Worm (Caenorhabditis elegans) whole organism, L4 larva: Measurements from ENCODE around the gene prp-9.

ENCODE experiments used
- D1046.2 ChIP-seq: fragments of 200-800 bp; sonication (Bioruptor generic); IDR thresholded peaks from 2 replicates; pipeline ENCODE4 v1.3.6; 2022; ENCODE audit warnings: missing genetic modification characterization, missing compliant biosample characterization
- F26F4.8 ChIP-seq: fragments of 200-800 bp; sonication (Bioruptor generic); conservative IDR thresholded peaks from 2 replicates; pipeline ENCODE4 v1.3.6; 2022; ENCODE audit warnings: missing genetic modification characterization, missing compliant biosample characterization
- F44E2.7 ChIP-seq: fragments of 200-800 bp; sonication (Bioruptor generic); IDR thresholded peaks from 2 replicates; pipeline ENCODE4 v2.1.2; 2022; ENCODE audit warnings: missing genetic modification characterization, missing compliant biosample characterization
- R02D3.7 ChIP-seq: fragments of 150-350 bp; sonication (generic microtip); optimal IDR thresholded peaks from 3 replicates; lab custom pipeline; 2014; ENCODE audit warnings: missing biosample characterization, missing genetic modification characterization
- T20F7.1 ChIP-seq: fragments of 200-800 bp; sonication (Bioruptor generic); optimal IDR thresholded peaks from 2 replicates; lab custom pipeline; 2018; ENCODE audit warnings: mild to moderate bottlenecking, missing genetic modification characterization, missing compliant biosample characterization
- ZK337.2 ChIP-seq: fragments of 200-800 bp; sonication (Bioruptor generic); IDR thresholded peaks from 2 replicates; pipeline ENCODE4 v1.3.6; 2022; ENCODE audit warnings: missing genetic modification reagents, missing genetic modification characterization, missing compliant biosample characterization
- ama-1 ChIP-seq: fragments of 150-350 bp; optimal IDR thresholded peaks from 2 replicates; lab custom pipeline; 2014; ENCODE audit warnings: inconsistent platforms, mixed read lengths
- attf-4 ChIP-seq: sonication (generic microtip); optimal IDR thresholded peaks from 3 replicates; lab custom pipeline; 2017; ENCODE audit warnings: missing biosample characterization, missing genetic modification characterization
- ceh-28 ChIP-seq: fragments of 150-350 bp; optimal IDR thresholded peaks from 2 replicates; lab custom pipeline; 2014; ENCODE audit warnings: missing biosample characterization, missing genetic modification reagents, missing genetic modification characterization
- ceh-44 ChIP-seq: fragments of 200-800 bp; sonication (Bioruptor generic); IDR thresholded peaks from 2 replicates; pipeline ENCODE4 v1.3.6; 2022; ENCODE audit warnings: missing genetic modification reagents, missing genetic modification characterization, missing compliant biosample characterization
- ces-1 ChIP-seq: fragments of 150-350 bp; sonication (generic microtip); optimal IDR thresholded peaks from 4 replicates; lab custom pipeline; 2014; ENCODE audit warnings: missing biosample characterization, missing genetic modification reagents, missing genetic modification characterization
- cey-2 ChIP-seq: sonication (generic microtip); optimal IDR thresholded peaks from 3 replicates; lab custom pipeline; 2017; ENCODE audit warnings: missing genetic modification characterization, mild to moderate bottlenecking, missing compliant biosample characterization, antibody characterized with exemption, borderline replicate concordance; ENCODE audit not compliant: insufficient read depth
- ctbp-1 ChIP-seq: fragments of 200-800 bp; sonication (Bioruptor generic); IDR thresholded peaks from 2 replicates; pipeline ENCODE4 v1.3.6; 2022; ENCODE audit warnings: missing genetic modification reagents, missing genetic modification characterization, missing compliant biosample characterization
- daf-12 ChIP-seq: fragments of 150-350 bp; optimal IDR thresholded peaks from 2 replicates; lab custom pipeline; 2014; ENCODE audit warnings: missing biosample characterization, missing genetic modification reagents, missing genetic modification characterization
- daf-19 ChIP-seq: fragments of 200-800 bp; sonication (Bioruptor generic); conservative IDR thresholded peaks from 2 replicates; pipeline ENCODE4 v1.3.6; 2022; ENCODE audit warnings: missing genetic modification characterization, missing compliant biosample characterization
- dpl-1 ChIP-seq: fragments of 150-350 bp; optimal IDR thresholded peaks from 2 replicates; lab custom pipeline; 2014; ENCODE audit warnings: missing biosample characterization, missing genetic modification reagents, missing genetic modification characterization
- duxl-1 ChIP-seq: sonication (generic microtip); optimal IDR thresholded peaks from 2 replicates; lab custom pipeline; 2016; ENCODE audit warnings: mild to moderate bottlenecking, missing genetic modification characterization, moderate library complexity, missing compliant biosample characterization; ENCODE audit not compliant: poor library complexity
- fkh-10 ChIP-seq: fragments of 150-350 bp; optimal IDR thresholded peaks from 2 replicates; lab custom pipeline; 2014; ENCODE audit warnings: missing biosample characterization, missing genetic modification reagents, missing genetic modification characterization
- gei-8 ChIP-seq: fragments of 200-800 bp; sonication (Bioruptor generic); optimal IDR thresholded peaks from 2 replicates; lab custom pipeline; 2018; ENCODE audit warnings: mild to moderate bottlenecking, missing genetic modification characterization, missing compliant biosample characterization
- hlh-11 ChIP-seq: fragments of 200-800 bp; sonication (Bioruptor generic); optimal IDR thresholded peaks from 2 replicates; lab custom pipeline; 2018; ENCODE audit warnings: mild to moderate bottlenecking, missing genetic modification characterization, missing compliant biosample characterization
- jun-1 ChIP-seq: fragments of 150-350 bp; optimal IDR thresholded peaks from 2 replicates; lab custom pipeline; 2014; ENCODE audit warnings: missing biosample characterization, missing genetic modification reagents, missing genetic modification characterization
- lim-7 ChIP-seq: fragments of 200-800 bp; sonication (Bioruptor generic); IDR thresholded peaks from 2 replicates; pipeline ENCODE4 v1.3.6; 2022; ENCODE audit warnings: missing genetic modification characterization, missing compliant biosample characterization
- lin-1 ChIP-seq: fragments of 200-800 bp; sonication (Bioruptor generic); IDR thresholded peaks from 2 replicates; pipeline ENCODE4 v1.3.6; 2022; ENCODE audit warnings: missing genetic modification reagents, missing genetic modification characterization, missing compliant biosample characterization
- lin-38 ChIP-seq: fragments of 200-800 bp; sonication (Bioruptor generic); IDR thresholded peaks from 2 replicates; pipeline ENCODE4 v1.3.6; 2022; ENCODE audit warnings: missing genetic modification reagents, missing genetic modification characterization, missing compliant biosample characterization
- lir-3 ChIP-seq: sonication (generic microtip); optimal IDR thresholded peaks from 2 replicates; lab custom pipeline; 2016; ENCODE audit warnings: mild to moderate bottlenecking, missing genetic modification characterization, missing compliant biosample characterization
- lsy-2 ChIP-seq, 2 experiments: fragments of 150-350 bp in 1 of 2; sonication (generic microtip) in 1 of 2; optimal IDR thresholded peaks; 2 replicates each; lab custom pipeline; 2014 to 2017; ENCODE audit warnings: missing biosample characterization in 2 of 2, missing genetic modification characterization in 2 of 2
- madf-5 ChIP-seq, 2 experiments: fragments of 200-800 bp; sonication (Bioruptor generic); IDR thresholded peaks; 2 replicates each; pipeline ENCODE4 v1.3.6; 2022; ENCODE audit warnings: missing compliant biosample characterization in 2 of 2, missing genetic modification characterization in 2 of 2
- madf-9 ChIP-seq: fragments of 200-800 bp; sonication (Bioruptor generic); conservative IDR thresholded peaks from 2 replicates; pipeline ENCODE4 v1.3.6; 2022; ENCODE audit warnings: missing genetic modification reagents, missing genetic modification characterization, missing compliant biosample characterization
- mdl-1 ChIP-seq, 2 experiments: fragments of 150-350 bp in 1 of 2; sonication (generic microtip) in 1 of 2; optimal IDR thresholded peaks; 2 replicates each; lab custom pipeline; 2014 to 2017; ENCODE audit warnings: missing biosample characterization in 2 of 2, missing genetic modification characterization in 2 of 2
- nhr-11 ChIP-seq: fragments of 150-350 bp; optimal IDR thresholded peaks from 2 replicates; lab custom pipeline; 2014; ENCODE audit warnings: missing biosample characterization, missing genetic modification characterization
- nhr-25 ChIP-seq: sonication (generic microtip); optimal IDR thresholded peaks from 2 replicates; lab custom pipeline; 2017; ENCODE audit warnings: missing genetic modification characterization, mild to moderate bottlenecking, missing compliant biosample characterization, antibody characterized with exemption, moderate library complexity, borderline replicate concordance; ENCODE audit not compliant: insufficient read depth
- nhr-41 ChIP-seq: fragments of 200-800 bp; sonication (Bioruptor generic); IDR thresholded peaks from 2 replicates; pipeline ENCODE4 v1.3.6; 2022; ENCODE audit warnings: missing genetic modification reagents, missing genetic modification characterization, missing compliant biosample characterization
- nhr-77 ChIP-seq: fragments of 150-350 bp; optimal IDR thresholded peaks from 2 replicates; lab custom pipeline; 2014; ENCODE audit warnings: missing biosample characterization, missing genetic modification characterization
- pha-4 ChIP-seq, 2 experiments: fragments of 150-350 bp in 1 of 2; fragments of 200-800 bp in 1 of 2; sonication (Bioruptor generic) in 1 of 2; IDR thresholded peaks in 1 of 2; optimal IDR thresholded peaks in 1 of 2; 2 replicates each; pipeline versions ENCODE4 v1.3.6 to Lab custom; 2014 to 2022; ENCODE audit warnings: missing genetic modification characterization in 2 of 2, missing genetic modification reagents in 2 of 2, missing biosample characterization in 1 of 2, missing compliant biosample characterization in 1 of 2
- php-3 ChIP-seq: fragments of 200-800 bp; sonication (Bioruptor generic); IDR thresholded peaks from 2 replicates; pipeline ENCODE4 v1.3.6; 2022; ENCODE audit warnings: missing genetic modification reagents, missing genetic modification characterization, missing compliant biosample characterization
- rbr-2 ChIP-seq: sonication (generic microtip); optimal IDR thresholded peaks from 2 replicates; lab custom pipeline; 2016; ENCODE audit warnings: missing genotype, missing genetic modification characterization, missing compliant biosample characterization
- skn-1 ChIP-seq: fragments of 150-350 bp; optimal IDR thresholded peaks from 2 replicates; lab custom pipeline; 2014; ENCODE audit warnings: missing biosample characterization, missing genetic modification characterization
- spr-1 ChIP-seq: sonication (generic microtip); optimal IDR thresholded peaks from 2 replicates; lab custom pipeline; 2016; ENCODE audit warnings: mild to moderate bottlenecking, missing genetic modification characterization, missing compliant biosample characterization
- unc-130 ChIP-seq: sonication (generic microtip); optimal IDR thresholded peaks from 2 replicates; lab custom pipeline; 2016; ENCODE audit warnings: missing genetic modification reagents, missing genetic modification characterization, missing compliant biosample characterization
- unc-62 ChIP-seq, 3 experiments: fragments of 150-350 bp in 1 of 3; sonication (generic microtip); optimal IDR thresholded peaks in 2 of 3; peaks in 1 of 3; 1 replicate in 1 of 3; 2 replicates in 2 of 3; lab custom pipeline; 2014 to 2017; ENCODE audit warnings: missing biosample characterization in 3 of 3, missing genetic modification characterization in 3 of 3, missing genetic modification reagents in 3 of 3, missing genotype in 1 of 3
- ztf-11 ChIP-seq: fragments of 150-350 bp; optimal IDR thresholded peaks from 2 replicates; lab custom pipeline; 2014; ENCODE audit warnings: missing biosample characterization, missing genetic modification characterization
- ztf-7 ChIP-seq: fragments of 150-350 bp; optimal IDR thresholded peaks from 2 replicates; lab custom pipeline; 2014; ENCODE audit warnings: missing biosample characterization, missing genetic modification characterization

The prp-9 gene

ce11 chrII:8561227-8561626 is 36.0 kb upstream of the prp-9 start, which contains the start of gene iff-2 (continued):
- TF ChIP-seq lim-7 (GFP tag; lab: Robert Waterston, UW) (peak; percentile 70; the same call in 1 of the 2 replicates), nhr-25 (tag; lab: Kevin White, UChicago) (peak; percentile 97), cey-2 (tag; lab: Kevin White, UChicago) (peak; percentile 85), spr-1 (peak; percentile 96), skn-1 (tag; lab: Kevin White, UChicago) (peak; percentile 95), D1046.2 (GFP tag; lab: Robert Waterston, UW) (peak; percentile 94), gei-8 (GFP tag; lab: Kevin White, UChicago) (peak; percentile 58), unc-130 (peak; percentile 51), jun-1 (tag; lab: Kevin White, UChicago) (peak; percentile 97), mdl-1 (tag; optimal IDR thresholded peaks at IDR 0.05; lab: Kevin White, UChicago) (peak; percentile 93 to 99), ctbp-1 (GFP tag; lab: Robert Waterston, UW) (peak; percentile 98), nhr-77 (tag; lab: Kevin White, UChicago) (peak; percentile 99), hlh-11 (peak; percentile 99), pha-4 (GFP tag; IDR thresholded peaks at IDR 0.05; lab: Robert Waterston, UW) (peak; percentile 96), pha-4 (tag; optimal IDR thresholded peaks at IDR 0.05; lab: Kevin White, UChicago) (no peak), nhr-11 (peak; percentile 100), ZK337.2 (GFP tag; lab: Robert Waterston, UW) (peak; percentile 63; the same call in 1 of the 2 replicates), lin-38 (peak; percentile 100)

ce11 chrII:8559188-8559587 is 34.0 kb upstream of the prp-9 start:
- TF ChIP-seq ama-1 (lab: Kevin White, UChicago) (peak; percentile 31), attf-4 (tag; lab: Kevin White, UChicago) (no peak), lsy-2 (tag; optimal IDR thresholded peaks at IDR 0.05; lab: Kevin White, UChicago) (peak in 1 of 2 experiments; percentile 34), ces-1 (GFP tag; lab: Kevin White, UChicago) (peak; percentile 82), F44E2.7 (GFP tag; lab: Robert Waterston, UW) (no peak), fkh-10 (GFP tag; lab: Kevin White, UChicago) (peak; percentile 99)

ce11 chrII:8556166-8556565 is 31.0 kb upstream of the prp-9 start, which contains the start of gene glb-27:
TSS of gene glb-27 (minus strand) at chrII:8556266.
- TF ChIP-seq ztf-11 (tag; lab: Kevin White, UChicago) (no peak), mdl-1 (tag; optimal IDR thresholded peaks at IDR 0.05; lab: Kevin White, UChicago) (no peak), madf-5 (GFP tag; IDR thresholded peaks at IDR 0.05; lab: Robert Waterston, UW) (no peak), F26F4.8 (GFP tag; lab: Robert Waterston, UW) (no peak), ctbp-1 (GFP tag; lab: Robert Waterston, UW) (no peak), rbr-2 (no peak), R02D3.7 (no peak), lim-7 (GFP tag; lab: Robert Waterston, UW) (no peak), nhr-11 (no peak), lin-38 (no peak), dpl-1 (no peak), madf-9 (GFP tag; lab: Robert Waterston, UW) (no peak), lir-3 (no peak)

- TF ChIP-seq daf-12 (tag; lab: Kevin White, UChicago), result no peak
- no peak for TF ChIP-seq lin-1 (GFP tag; lab: Robert Waterston, UW)
- TF ChIP-seq lin-38, result no peak
- TF ChIP-seq ceh-44, result no peak
- no peak for TF ChIP-seq skn-1 (tag; lab: Kevin White, UChicago)
- no peak for TF ChIP-seq duxl-1 (tag; lab: Kevin White, UChicago)
- TF ChIP-seq T20F7.1, result no peak
- TF ChIP-seq dpl-1, result no peak
- TF ChIP-seq unc-62 (GFP tag; optimal IDR thresholded peaks at IDR 0.05 in 1 of 2; lab: Kevin White, UChicago), result no peak
- no peak for TF ChIP-seq unc-62 (tag; optimal IDR thresholded peaks at IDR 0.05; lab: Kevin White, UChicago)
- TF ChIP-seq ztf-7, result no peak
- TF ChIP-seq R02D3.7, result no peak
- TF ChIP-seq lim-7 (GFP tag; lab: Robert Waterston, UW), result no peak
- TF ChIP-seq nhr-41 (GFP tag; lab: Robert Waterston, UW), result no peak
- TF ChIP-seq php-3 (GFP tag; lab: Robert Waterston, UW), result no peak
- no peak for TF ChIP-seq daf-19 (GFP tag; lab: Robert Waterston, UW)
- TF ChIP-seq ceh-28, result no peak
Measured at ce11 chrII:8554568-8554967, 29.4 kb upstream of the prp-9 start.
